Worm (Caenorhabditis elegans) whole organism, late embryonic: ENCODE results near the gene lron-10.

Source experiments
- C08G9.2 ChIP-seq: sonication (generic microtip); optimal IDR thresholded peaks from 2 replicates; lab custom pipeline; 2016; ENCODE audit warnings: mild to moderate bottlenecking, missing genetic modification characterization, moderate library complexity, missing compliant biosample characterization
- C38D4.7 ChIP-seq: fragments of 200-800 bp; sonication (Bioruptor generic); optimal IDR thresholded peaks from 2 replicates; lab custom pipeline; 2018; ENCODE audit warnings: mild to moderate bottlenecking, missing genetic modification characterization, moderate library complexity, missing compliant biosample characterization
- T23F11.4 ChIP-seq: fragments of 200-800 bp; sonication (Bioruptor generic); optimal IDR thresholded peaks from 2 replicates; lab custom pipeline; 2018; ENCODE audit warnings: mild to moderate bottlenecking, missing genetic modification characterization, missing compliant biosample characterization
- ahr-1 ChIP-seq: sonication (generic microtip); optimal IDR thresholded peaks from 2 replicates; lab custom pipeline; 2016; ENCODE audit warnings: missing genetic modification characterization, missing compliant biosample characterization
- ama-1 ChIP-seq: fragments of 150-350 bp; optimal IDR thresholded peaks from 2 replicates; lab custom pipeline; 2014
- ceh-14 ChIP-seq: sonication (generic microtip); optimal IDR thresholded peaks from 2 replicates; lab custom pipeline; 2016; ENCODE audit warnings: missing genotype, missing genetic modification characterization, missing compliant biosample characterization
- ceh-18 ChIP-seq: sonication (generic microtip); optimal IDR thresholded peaks from 2 replicates; lab custom pipeline; 2016; ENCODE audit warnings: missing genetic modification characterization, missing compliant biosample characterization
- ceh-2 ChIP-seq: sonication (generic microtip); optimal IDR thresholded peaks from 2 replicates; lab custom pipeline; 2016; ENCODE audit warnings: missing genotype, missing genetic modification characterization, missing compliant biosample characterization
- ceh-22 ChIP-seq: sonication (generic microtip); optimal IDR thresholded peaks from 2 replicates; lab custom pipeline; 2017; ENCODE audit warnings: missing biosample characterization, missing genetic modification characterization
- ceh-24 ChIP-seq: sonication (generic microtip); optimal IDR thresholded peaks from 2 replicates; lab custom pipeline; 2016; ENCODE audit warnings: mild to moderate bottlenecking, missing genetic modification characterization, missing compliant biosample characterization
- ceh-31 ChIP-seq: sonication (generic microtip); optimal IDR thresholded peaks from 2 replicates; lab custom pipeline; 2016; ENCODE audit warnings: missing genetic modification characterization, missing compliant biosample characterization
- ceh-34 ChIP-seq: sonication (generic microtip); optimal IDR thresholded peaks from 2 replicates; lab custom pipeline; 2016; ENCODE audit warnings: mild to moderate bottlenecking, missing genetic modification characterization, missing compliant biosample characterization
- ceh-45 ChIP-seq: fragments of 200-800 bp; sonication (Bioruptor generic); IDR thresholded peaks from 2 replicates; pipeline ENCODE4 v1.3.6; 2022; ENCODE audit warnings: missing genetic modification reagents, missing genetic modification characterization, missing compliant biosample characterization
- ceh-6 ChIP-seq: fragments of 200-800 bp; sonication (Bioruptor generic); optimal IDR thresholded peaks from 2 replicates; lab custom pipeline; 2018; ENCODE audit warnings: mild to moderate bottlenecking, missing genetic modification characterization, missing compliant biosample characterization
- che-1 ChIP-seq: sonication (generic microtip); optimal IDR thresholded peaks from 2 replicates; lab custom pipeline; 2016; ENCODE audit warnings: mild to moderate bottlenecking, missing genetic modification characterization, missing compliant biosample characterization
- elt-2 ChIP-seq: sonication (generic microtip); optimal IDR thresholded peaks from 2 replicates; lab custom pipeline; 2016; ENCODE audit warnings: missing genetic modification reagents, missing genetic modification characterization, missing compliant biosample characterization
- elt-4 ChIP-seq: sonication (generic microtip); optimal IDR thresholded peaks from 2 replicates; lab custom pipeline; 2016; ENCODE audit warnings: missing genetic modification characterization, missing compliant biosample characterization
- eyg-1 ChIP-seq: sonication (generic microtip); optimal IDR thresholded peaks from 2 replicates; lab custom pipeline; 2016; ENCODE audit warnings: missing genotype, missing genetic modification characterization, missing compliant biosample characterization
- fax-1 ChIP-seq: sonication (generic microtip); optimal IDR thresholded peaks from 2 replicates; lab custom pipeline; 2016; ENCODE audit warnings: missing genotype, missing genetic modification characterization, missing compliant biosample characterization
- fkh-10 ChIP-seq: fragments of 150-350 bp; optimal IDR thresholded peaks from 2 replicates; lab custom pipeline; 2014; ENCODE audit warnings: missing biosample characterization, missing genetic modification reagents, missing genetic modification characterization
- hlh-13 ChIP-seq: fragments of 200-800 bp; sonication (Bioruptor generic); optimal IDR thresholded peaks from 2 replicates; lab custom pipeline; 2018; ENCODE audit warnings: mild to moderate bottlenecking, missing genetic modification characterization, missing compliant biosample characterization
- hlh-8 ChIP-seq: sonication (generic microtip); optimal IDR thresholded peaks from 2 replicates; lab custom pipeline; 2016; ENCODE audit warnings: missing genotype, missing genetic modification characterization, missing compliant biosample characterization
- lim-6 ChIP-seq: sonication (generic microtip); optimal IDR thresholded peaks from 2 replicates; lab custom pipeline; 2016; ENCODE audit warnings: missing genetic modification characterization, missing compliant biosample characterization
- madf-2 ChIP-seq: sonication (generic microtip); optimal IDR thresholded peaks from 2 replicates; lab custom pipeline; 2017; ENCODE audit warnings: missing genetic modification characterization, missing compliant biosample characterization
- nfya-1 ChIP-seq: sonication (generic microtip); optimal IDR thresholded peaks from 2 replicates; lab custom pipeline; 2017; ENCODE audit warnings: missing genetic modification characterization, mild to moderate bottlenecking, missing compliant biosample characterization, antibody characterized with exemption, moderate library complexity
- nhr-232 ChIP-seq: sonication (generic microtip); optimal IDR thresholded peaks from 2 replicates; lab custom pipeline; 2016; ENCODE audit warnings: missing genetic modification characterization, missing compliant biosample characterization
- npax-4 ChIP-seq: sonication (generic microtip); optimal IDR thresholded peaks from 2 replicates; lab custom pipeline; 2016; ENCODE audit warnings: missing genetic modification characterization, missing compliant biosample characterization
- odd-2 ChIP-seq: sonication (generic microtip); optimal IDR thresholded peaks from 2 replicates; lab custom pipeline; 2017; ENCODE audit warnings: antibody characterized with exemption, mild to moderate bottlenecking, missing genetic modification characterization, missing compliant biosample characterization
- pha-2 ChIP-seq: sonication (generic microtip); optimal IDR thresholded peaks from 2 replicates; lab custom pipeline; 2017; ENCODE audit warnings: mild to moderate bottlenecking, missing genetic modification characterization, missing compliant biosample characterization
- pha-4 ChIP-seq: fragments of 150-350 bp; optimal IDR thresholded peaks from 2 replicates; lab custom pipeline; 2018; ENCODE audit warnings: missing biosample characterization, missing genetic modification reagents, missing genetic modification characterization
- pqm-1 ChIP-seq: sonication (generic microtip); optimal IDR thresholded peaks from 2 replicates; lab custom pipeline; 2016; ENCODE audit warnings: missing genetic modification characterization, missing compliant biosample characterization
- ref-2 ChIP-seq: sonication (generic microtip); optimal IDR thresholded peaks from 2 replicates; lab custom pipeline; 2016; ENCODE audit warnings: missing genetic modification characterization, missing compliant biosample characterization
- sox-2 ChIP-seq: fragments of 200-800 bp; sonication (Bioruptor generic); IDR thresholded peaks from 2 replicates; pipeline ENCODE4 v1.3.6; 2022; ENCODE audit warnings: missing genetic modification reagents, missing genetic modification characterization, missing compliant biosample characterization
- sox-4 ChIP-seq: sonication (generic microtip); optimal IDR thresholded peaks from 2 replicates; lab custom pipeline; 2017; ENCODE audit warnings: mild to moderate bottlenecking, missing genetic modification characterization, inconsistent platforms, missing compliant biosample characterization
- syd-9 ChIP-seq: sonication (generic microtip); optimal IDR thresholded peaks from 2 replicates; lab custom pipeline; 2016; ENCODE audit warnings: mild to moderate bottlenecking, missing genetic modification characterization, moderate library complexity, missing compliant biosample characterization
- tbx-2 ChIP-seq: sonication (generic microtip); optimal IDR thresholded peaks from 2 replicates; lab custom pipeline; 2016; ENCODE audit warnings: missing genetic modification characterization, missing compliant biosample characterization
- tbx-7 ChIP-seq: sonication (generic microtip); optimal IDR thresholded peaks from 2 replicates; lab custom pipeline; 2016; ENCODE audit warnings: missing genotype, missing genetic modification characterization, missing compliant biosample characterization
- ttx-3 ChIP-seq: sonication (generic microtip); optimal IDR thresholded peaks from 2 replicates; lab custom pipeline; 2016; ENCODE audit warnings: missing genetic modification reagents, missing genetic modification characterization, missing compliant biosample characterization
- unc-55 ChIP-seq: sonication (generic microtip); optimal IDR thresholded peaks from 2 replicates; lab custom pipeline; 2017; ENCODE audit warnings: missing biosample characterization, missing genetic modification reagents, missing genetic modification characterization
- zip-5 ChIP-seq: sonication (generic microtip); optimal IDR thresholded peaks from 2 replicates; lab custom pipeline; 2016; ENCODE audit warnings: missing genetic modification characterization, missing compliant biosample characterization
- ztf-16 ChIP-seq: sonication (generic microtip); optimal IDR thresholded peaks from 2 replicates; lab custom pipeline; 2017; ENCODE audit warnings: missing genetic modification characterization, missing compliant biosample characterization

lron-10 gene

ce11 chrIII:10654718-10655117 lies 33.5 kb upstream of the lron-10 start, which contains the start of gene cnt-2:
TSS of gene cnt-2 (plus strand) at chrIII:10655018.
- TF ChIP-seq pha-4 (tag; lab: Kevin White, UChicago) (no peak), ahr-1 (tag; lab: Kevin White, UChicago) (no peak), hlh-8 (tag; lab: Kevin White, UChicago) (no peak), nfya-1 (no peak), ref-2 (tag; lab: Kevin White, UChicago) (no peak), tbx-2 (tag; lab: Kevin White, UChicago) (no peak), ceh-6 (GFP tag; lab: Kevin White, UChicago) (no peak), ceh-18 (tag; lab: Kevin White, UChicago) (no peak), eyg-1 (no peak), npax-4 (tag; lab: Kevin White, UChicago) (no peak), ztf-16 (tag; lab: Kevin White, UChicago) (no peak), fax-1 (tag; lab: Kevin White, UChicago) (no peak)

ce11 chrIII:10653479-10653878 lies 32.3 kb upstream of the lron-10 start:
- TF ChIP-seq odd-2 (tag; lab: Kevin White, UChicago) (no peak), ama-1 (lab: Kevin White, UChicago) (no peak), C08G9.2 (tag; lab: Kevin White, UChicago) (no peak), pha-2 (tag; lab: Kevin White, UChicago) (no peak), ceh-45 (GFP tag; lab: Robert Waterston, UW) (no peak), ref-2 (tag; lab: Kevin White, UChicago) (no peak), che-1 (tag; lab: Kevin White, UChicago) (no peak), syd-9 (no peak), ceh-14 (tag; lab: Kevin White, UChicago) (no peak), T23F11.4 (GFP tag; lab: Kevin White, UChicago) (no peak), hlh-8 (tag; lab: Kevin White, UChicago) (no peak), ceh-22 (no peak), ceh-31 (no peak), madf-2 (tag; lab: Kevin White, UChicago) (no peak), unc-55 (no peak), elt-2 (no peak), ceh-34 (tag; lab: Kevin White, UChicago) (no peak), fax-1 (tag; lab: Kevin White, UChicago) (no peak), pqm-1 (tag; lab: Kevin White, UChicago) (no peak), fkh-10 (GFP tag; lab: Kevin White, UChicago) (no peak)

ce11 chrIII:10652833-10653232 lies 31.7 kb upstream of the lron-10 start:
- TF ChIP-seq hlh-13 (GFP tag; lab: Kevin White, UChicago) (no peak), ceh-24 (no peak), C38D4.7 (no peak), che-1 (tag; lab: Kevin White, UChicago) (no peak), ceh-22 (no peak), hlh-8 (tag; lab: Kevin White, UChicago) (no peak), tbx-7 (tag; lab: Kevin White, UChicago) (no peak), sox-4 (tag; lab: Kevin White, UChicago) (no peak), ttx-3 (tag; lab: Kevin White, UChicago) (no peak), nfya-1 (no peak), elt-4 (no peak), madf-2 (tag; lab: Kevin White, UChicago) (no peak), ceh-45 (GFP tag; lab: Robert Waterston, UW) (no peak), sox-2 (GFP tag; lab: Robert Waterston, UW) (no peak), lim-6 (tag; lab: Kevin White, UChicago) (no peak), ceh-2 (tag; lab: Kevin White, UChicago) (no peak), ref-2 (tag; lab: Kevin White, UChicago) (no peak), zip-5 (no peak), nhr-232 (tag; lab: Kevin White, UChicago) (no peak)
- TF ChIP-seq, all 69 proteins: peak for 0
